Worm (Caenorhabditis elegans) whole organism, late embryonic: ENCODE measurements around the gene ZK353.2.

Experiments
- C38D4.7 ChIP-seq: fragments of 200-800 bp; sonication (Bioruptor generic); optimal IDR thresholded peaks from 2 replicates; lab custom pipeline; 2018; ENCODE audit warnings: mild to moderate bottlenecking, missing genetic modification characterization, moderate library complexity, missing compliant biosample characterization
- K09A11.1 ChIP-seq: sonication (generic microtip); optimal IDR thresholded peaks from 2 replicates; lab custom pipeline; 2017; ENCODE audit warnings: antibody characterized with exemption, mild to moderate bottlenecking, missing genetic modification characterization, missing compliant biosample characterization; ENCODE audit not compliant: insufficient read depth
- ama-1 ChIP-seq: fragments of 150-350 bp; optimal IDR thresholded peaks from 2 replicates; lab custom pipeline; 2014
- ceh-18 ChIP-seq: sonication (generic microtip); optimal IDR thresholded peaks from 2 replicates; lab custom pipeline; 2016; ENCODE audit warnings: missing genetic modification characterization, missing compliant biosample characterization
- ceh-19 ChIP-seq: fragments of 200-800 bp; sonication (Bioruptor generic); optimal IDR thresholded peaks from 2 replicates; lab custom pipeline; 2018; ENCODE audit warnings: mild to moderate bottlenecking, missing genetic modification characterization, missing compliant biosample characterization
- ceh-22 ChIP-seq: sonication (generic microtip); optimal IDR thresholded peaks from 2 replicates; lab custom pipeline; 2017; ENCODE audit warnings: missing biosample characterization, missing genetic modification characterization
- ceh-24 ChIP-seq: sonication (generic microtip); optimal IDR thresholded peaks from 2 replicates; lab custom pipeline; 2016; ENCODE audit warnings: mild to moderate bottlenecking, missing genetic modification characterization, missing compliant biosample characterization
- ceh-30 ChIP-seq: fragments of 150-350 bp; optimal IDR thresholded peaks from 2 replicates; lab custom pipeline; 2014; ENCODE audit warnings: missing biosample characterization, missing genetic modification characterization
- ceh-34 ChIP-seq: sonication (generic microtip); optimal IDR thresholded peaks from 2 replicates; lab custom pipeline; 2016; ENCODE audit warnings: mild to moderate bottlenecking, missing genetic modification characterization, missing compliant biosample characterization
- ceh-45 ChIP-seq: fragments of 200-800 bp; sonication (Bioruptor generic); IDR thresholded peaks from 2 replicates; pipeline ENCODE4 v1.3.6; 2022; ENCODE audit warnings: missing genetic modification reagents, missing genetic modification characterization, missing compliant biosample characterization
- ceh-6 ChIP-seq: fragments of 200-800 bp; sonication (Bioruptor generic); optimal IDR thresholded peaks from 2 replicates; lab custom pipeline; 2018; ENCODE audit warnings: mild to moderate bottlenecking, missing genetic modification characterization, missing compliant biosample characterization
- dve-1 ChIP-seq: sonication (generic microtip); optimal IDR thresholded peaks from 2 replicates; lab custom pipeline; 2017; ENCODE audit warnings: antibody characterized with exemption, mild to moderate bottlenecking, missing genetic modification characterization, missing compliant biosample characterization
- ets-4 ChIP-seq: sonication (generic microtip); optimal IDR thresholded peaks from 2 replicates; lab custom pipeline; 2016; ENCODE audit warnings: missing genetic modification characterization, missing compliant biosample characterization
- eyg-1 ChIP-seq: sonication (generic microtip); optimal IDR thresholded peaks from 2 replicates; lab custom pipeline; 2016; ENCODE audit warnings: missing genotype, missing genetic modification characterization, missing compliant biosample characterization
- fax-1 ChIP-seq: sonication (generic microtip); optimal IDR thresholded peaks from 2 replicates; lab custom pipeline; 2016; ENCODE audit warnings: missing genotype, missing genetic modification characterization, missing compliant biosample characterization
- hlh-13 ChIP-seq: fragments of 200-800 bp; sonication (Bioruptor generic); optimal IDR thresholded peaks from 2 replicates; lab custom pipeline; 2018; ENCODE audit warnings: mild to moderate bottlenecking, missing genetic modification characterization, missing compliant biosample characterization
- hlh-15 ChIP-seq: sonication (generic microtip); optimal IDR thresholded peaks from 2 replicates; lab custom pipeline; 2016; ENCODE audit warnings: missing genetic modification characterization, missing compliant biosample characterization
- hlh-30 ChIP-seq: sonication (generic microtip); optimal IDR thresholded peaks from 2 replicates; lab custom pipeline; 2017; ENCODE audit warnings: antibody characterized with exemption, missing genetic modification characterization, missing compliant biosample characterization; ENCODE audit not compliant: insufficient read depth
- lin-11 ChIP-seq: fragments of 200-800 bp; sonication (Bioruptor generic); optimal IDR thresholded peaks from 2 replicates; lab custom pipeline; 2018; ENCODE audit warnings: mild to moderate bottlenecking, missing genetic modification characterization, missing compliant biosample characterization
- madf-2 ChIP-seq: sonication (generic microtip); optimal IDR thresholded peaks from 2 replicates; lab custom pipeline; 2017; ENCODE audit warnings: missing genetic modification characterization, missing compliant biosample characterization
- nfya-1 ChIP-seq: sonication (generic microtip); optimal IDR thresholded peaks from 2 replicates; lab custom pipeline; 2017; ENCODE audit warnings: missing genetic modification characterization, mild to moderate bottlenecking, missing compliant biosample characterization, antibody characterized with exemption, moderate library complexity
- npax-4 ChIP-seq: sonication (generic microtip); optimal IDR thresholded peaks from 2 replicates; lab custom pipeline; 2016; ENCODE audit warnings: missing genetic modification characterization, missing compliant biosample characterization
- odd-2 ChIP-seq: sonication (generic microtip); optimal IDR thresholded peaks from 2 replicates; lab custom pipeline; 2017; ENCODE audit warnings: antibody characterized with exemption, mild to moderate bottlenecking, missing genetic modification characterization, missing compliant biosample characterization
- pax-1 ChIP-seq: fragments of 150-350 bp; optimal IDR thresholded peaks from 2 replicates; lab custom pipeline; 2014; ENCODE audit warnings: missing biosample characterization, missing genetic modification characterization
- pha-2 ChIP-seq: sonication (generic microtip); optimal IDR thresholded peaks from 2 replicates; lab custom pipeline; 2017; ENCODE audit warnings: mild to moderate bottlenecking, missing genetic modification characterization, missing compliant biosample characterization
- pros-1 ChIP-seq: fragments of 150-350 bp; optimal IDR thresholded peaks from 2 replicates; lab custom pipeline; 2014; ENCODE audit warnings: missing biosample characterization, missing genetic modification reagents, missing genetic modification characterization
- sox-2 ChIP-seq: fragments of 200-800 bp; sonication (Bioruptor generic); IDR thresholded peaks from 2 replicates; pipeline ENCODE4 v1.3.6; 2022; ENCODE audit warnings: missing genetic modification reagents, missing genetic modification characterization, missing compliant biosample characterization
- syd-9 ChIP-seq: sonication (generic microtip); optimal IDR thresholded peaks from 2 replicates; lab custom pipeline; 2016; ENCODE audit warnings: mild to moderate bottlenecking, missing genetic modification characterization, moderate library complexity, missing compliant biosample characterization
- tbx-7 ChIP-seq: sonication (generic microtip); optimal IDR thresholded peaks from 2 replicates; lab custom pipeline; 2016; ENCODE audit warnings: missing genotype, missing genetic modification characterization, missing compliant biosample characterization
- unc-42 ChIP-seq: sonication (generic microtip); optimal IDR thresholded peaks from 2 replicates; lab custom pipeline; 2016; ENCODE audit warnings: missing genotype, missing genetic modification characterization, missing compliant biosample characterization
- zip-5 ChIP-seq: sonication (generic microtip); optimal IDR thresholded peaks from 2 replicates; lab custom pipeline; 2016; ENCODE audit warnings: missing genetic modification characterization, missing compliant biosample characterization

Gene ZK353.2

DNA sequence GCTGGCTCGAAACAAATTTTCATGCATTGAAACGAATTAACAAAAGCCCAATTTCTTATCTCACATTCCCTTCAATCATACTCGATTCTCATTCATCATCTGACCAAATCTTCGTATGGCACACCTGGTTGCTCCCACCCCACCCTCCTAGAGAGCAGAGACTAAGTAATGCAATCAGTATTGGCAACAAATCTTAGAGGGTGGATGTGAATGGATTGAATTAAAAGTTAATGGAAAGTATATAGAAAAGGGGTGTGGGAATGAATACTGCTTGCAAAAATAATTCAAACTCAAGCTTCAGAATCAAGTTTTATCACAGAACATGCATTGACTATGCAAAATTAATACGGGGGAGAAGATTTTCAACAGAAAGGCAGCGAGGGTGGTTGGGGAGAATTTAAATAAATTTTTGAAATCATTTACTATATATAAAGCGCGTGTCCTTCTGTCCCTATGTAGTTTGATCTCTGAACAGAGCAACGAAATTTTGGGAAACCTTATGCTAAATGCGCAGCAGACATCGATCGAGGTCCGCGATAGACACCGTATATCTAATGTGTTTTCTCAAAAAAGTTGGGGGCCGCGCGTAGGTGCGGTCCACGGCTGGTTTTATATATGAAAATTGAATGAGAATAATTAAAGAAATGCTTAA, 39.4 kb downstream of the ZK353.2 start:
- TF ChIP-seq pha-2 (tag; lab: Kevin White, UChicago) (no peak), sox-2 (GFP tag; lab: Robert Waterston, UW) (no peak), npax-4 (tag; lab: Kevin White, UChicago) (no peak), ceh-18 (tag; lab: Kevin White, UChicago) (no peak), unc-42 (tag; lab: Kevin White, UChicago) (no peak), ceh-34 (tag; lab: Kevin White, UChicago) (no peak), lin-11 (tag; lab: Kevin White, UChicago) (no peak)

DNA sequence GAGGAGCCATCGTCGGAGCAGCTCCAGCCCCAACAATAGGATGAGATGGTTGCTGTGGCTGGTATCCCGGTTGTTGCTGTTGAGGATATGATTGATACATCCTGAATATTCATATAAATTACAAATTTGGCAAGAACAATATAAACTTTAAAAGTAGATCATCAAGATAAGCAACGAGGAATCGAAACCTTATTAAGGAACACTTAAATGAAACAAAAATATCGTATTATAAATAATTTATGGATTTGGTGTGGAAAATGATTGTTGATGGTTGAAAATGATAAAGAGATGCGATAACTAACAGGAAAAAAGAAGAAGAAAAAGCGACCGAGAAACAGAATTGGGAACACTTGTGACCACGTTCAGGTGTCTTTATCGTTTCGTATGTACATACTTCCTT, 40.8 kb downstream of the ZK353.2 start, which contains the start of gene pqn-96:
TSS of gene pqn-96 (minus strand) at position 101 of the 400 bp plus-strand sequence.
- TF ChIP-seq hlh-30 (no peak), hlh-15 (tag; lab: Kevin White, UChicago) (no peak), fax-1 (tag; lab: Kevin White, UChicago) (no peak), npax-4 (tag; lab: Kevin White, UChicago) (no peak), ets-4 (tag; lab: Kevin White, UChicago) (no peak), ceh-24 (tag; lab: Kevin White, UChicago) (no peak), pax-1 (tag; lab: Kevin White, UChicago) (no peak), ceh-34 (tag; lab: Kevin White, UChicago) (no peak), eyg-1 (tag; lab: Kevin White, UChicago) (no peak), madf-2 (no peak), ama-1 (lab: Kevin White, UChicago) (no peak), K09A11.1 (tag; lab: Kevin White, UChicago) (no peak), pros-1 (tag; lab: Kevin White, UChicago) (no peak), dve-1 (no peak)

DNA sequence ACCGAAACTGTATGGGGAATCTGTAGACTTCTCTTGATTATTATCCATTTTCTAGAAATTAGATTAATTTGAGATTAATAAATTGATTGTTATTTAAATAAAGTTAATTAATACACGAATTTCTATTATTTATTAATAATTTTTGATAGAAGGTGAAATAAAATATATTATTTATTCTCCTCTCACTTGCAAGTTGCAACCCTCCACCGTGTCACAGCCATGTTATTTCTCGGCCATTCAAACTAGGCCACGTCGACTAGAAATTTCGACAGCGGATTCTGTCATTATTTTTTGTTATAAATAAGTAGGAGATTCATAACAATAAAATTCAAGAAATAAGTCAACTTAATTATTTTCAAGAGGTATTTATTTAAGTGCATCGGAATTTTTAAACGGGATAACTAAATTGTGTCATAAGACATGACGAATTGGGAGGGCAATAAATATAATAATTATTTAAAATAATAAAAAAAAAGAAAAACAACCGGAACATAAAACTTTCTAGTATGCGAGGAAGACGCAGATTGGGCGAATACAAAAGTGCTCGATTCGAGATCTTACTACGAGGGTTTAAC, 45.1 kb downstream of the ZK353.2 start, which contains the start of gene ufbp-1:
TSS of gene ufbp-1 (minus strand) at position 51 of the 575 bp plus-strand sequence.
- TF ChIP-seq nfya-1 (tag; lab: Kevin White, UChicago) = peak; percentile 22
- no peak for TF ChIP-seq sox-2 (GFP tag; lab: Robert Waterston, UW)
- no peak for TF ChIP-seq tbx-7
- peak; percentile 82 for TF ChIP-seq ceh-30 (tag; lab: Kevin White, UChicago)
- TF ChIP-seq, all 69 proteins: peak for 2

DNA sequence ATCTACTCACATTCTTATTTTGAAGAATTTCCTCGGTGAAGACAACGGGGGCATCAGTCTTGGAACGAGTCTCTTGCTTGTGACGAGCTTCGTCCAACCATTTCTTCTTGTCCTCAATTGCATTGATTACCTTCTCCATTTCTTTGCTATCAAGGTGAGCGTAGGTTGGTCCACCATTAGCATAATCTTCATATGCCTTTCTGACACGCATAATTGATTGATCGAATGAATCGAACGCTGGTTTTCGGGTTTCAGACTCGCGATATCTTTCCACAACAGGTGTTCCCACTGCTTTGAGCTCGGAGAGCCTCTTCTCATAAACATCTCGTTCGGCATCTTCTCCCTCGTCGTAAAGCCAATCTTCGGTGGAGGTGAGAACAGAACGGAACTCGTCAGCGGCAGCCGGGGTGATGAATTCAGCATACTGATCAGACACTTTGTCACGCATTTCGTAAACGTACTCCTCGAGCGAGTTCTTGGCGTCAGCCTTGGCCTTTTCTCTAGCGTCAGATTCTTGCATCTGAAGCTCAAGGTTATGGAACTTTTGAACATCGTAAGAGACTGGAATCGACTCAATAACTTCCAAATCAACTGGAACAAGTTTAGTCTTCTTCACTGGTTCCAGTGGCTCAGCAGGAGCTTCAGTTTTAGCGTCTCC, 46.1 kb downstream of the ZK353.2 start:
- TF ChIP-seq ceh-19 (no peak), ceh-45 (GFP tag; lab: Robert Waterston, UW) (no peak), ceh-30 (tag; lab: Kevin White, UChicago) (no peak), nfya-1 (tag; lab: Kevin White, UChicago) (no peak), C38D4.7 (no peak), ceh-24 (tag; lab: Kevin White, UChicago) (no peak), odd-2 (tag; lab: Kevin White, UChicago) (no peak), syd-9 (tag; lab: Kevin White, UChicago) (no peak), hlh-13 (GFP tag; lab: Kevin White, UChicago) (no peak), zip-5 (tag; lab: Kevin White, UChicago) (no peak), ceh-22 (tag; lab: Kevin White, UChicago) (no peak)
- TF ChIP-seq, all 69 proteins: peak for 0

DNA sequence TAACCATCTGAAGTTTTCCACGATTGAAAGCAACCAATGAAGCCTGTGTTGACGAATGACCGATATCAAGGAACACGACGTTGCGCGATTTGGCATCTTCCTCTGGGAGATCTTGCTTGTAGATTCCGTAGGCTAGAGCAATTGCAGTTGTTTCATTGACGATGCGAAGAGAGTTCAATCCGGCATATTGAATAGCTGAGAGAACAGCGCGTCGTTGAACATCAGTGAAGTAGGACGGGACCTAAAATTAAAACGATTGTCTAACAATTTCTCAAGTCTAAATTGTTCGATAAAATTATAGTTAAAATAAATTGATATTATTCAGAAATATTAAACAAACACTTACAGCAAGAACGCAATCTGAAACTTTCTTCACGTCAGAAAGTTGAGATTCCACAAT, 47.5 kb downstream of the ZK353.2 start:
- no peak for TF ChIP-seq ceh-45 (GFP tag; lab: Robert Waterston, UW)
- TF ChIP-seq ceh-6 = no peak
- TF ChIP-seq, all 69 proteins: peak for 0
